Worm (Caenorhabditis elegans): ENCODE measurements around the gene Y46E12A.3.
A peak's percentile ranks its signal among the peaks of the same experiment; 100 is the strongest.

Y46E12A.3 gene

ce11 chrIII:1758151-1758550, 3.4 kb upstream of the Y46E12A.3 start, which contains the start of gene Y46E12A.5:
TSS of gene Y46E12A.5 (minus strand) at chrIII:1758251.
- no peak for TF ChIP-seq nhr-48 (tag; optimal IDR thresholded peaks at IDR 0.05)
- TF ChIP-seq unc-62 (GFP tag; optimal IDR thresholded peaks at IDR 0.05 in 1 of 2): peak in 1 of 2 experiments; percentile 29
- TF ChIP-seq unc-62 (tag; optimal IDR thresholded peaks at IDR 0.05): no peak
- no peak for TF ChIP-seq mdl-1 (tag; optimal IDR thresholded peaks at IDR 0.05)
- TF ChIP-seq nhr-6 (tag; optimal IDR thresholded peaks at IDR 0.05): no peak
- TF ChIP-seq mes-2 (tag; optimal IDR thresholded peaks at IDR 0.05; ENCODE audit: poor library complexity, severe bottlenecking): no peak

ce11 chrIII:1745450-1746127, 9.2 kb downstream of the Y46E12A.3 start:
- TF ChIP-seq D1046.2 (GFP tag; IDR thresholded peaks at IDR 0.05) (no peak), dmd-9 (GFP tag; IDR thresholded peaks at IDR 0.05) (no peak), madf-9 (GFP tag; conservative IDR thresholded peaks at IDR 0.05) (no peak), ces-1 (GFP tag; optimal IDR thresholded peaks at IDR 0.05) (peak; percentile 86), pqm-1 (tag; optimal IDR thresholded peaks at IDR 0.05) (no peak), aha-1 (tag) (peak; percentile 5), fkh-10 (GFP tag; optimal IDR thresholded peaks at IDR 0.05) (peak; percentile 45), rbr-2 (tag; optimal IDR thresholded peaks at IDR 0.05) (no peak), hlh-30 (tag; optimal IDR thresholded peaks at IDR 0.05; ENCODE audit: insufficient read depth) (peak; percentile 34), nhr-77 (tag; optimal IDR thresholded peaks at IDR 0.05) (no peak), ctbp-1 (GFP tag; IDR thresholded peaks at IDR 0.05) (0 out of 2 replicates have a peak, but pooled peaks have one; percentile 24), lsy-2 (tag; optimal IDR thresholded peaks at IDR 0.05) (peak in 1 of 2 experiments; percentile 7), hlh-11 (tag; optimal IDR thresholded peaks at IDR 0.05) (no peak), fos-1 (tag; optimal IDR thresholded peaks at IDR 0.05) (no peak), unc-62 (GFP tag; optimal IDR thresholded peaks at IDR 0.05 in 1 of 2) (peak in 1 of 2 experiments; percentile 64), unc-62 (tag; optimal IDR thresholded peaks at IDR 0.05) (no peak), zag-1 (tag; optimal IDR thresholded peaks at IDR 0.05) (no peak), gei-8 (GFP tag; optimal IDR thresholded peaks at IDR 0.05) (no peak), ceh-28 (tag; optimal IDR thresholded peaks at IDR 0.05) (no peak)

- TF ChIP-seq ceh-44 (GFP tag; IDR thresholded peaks at IDR 0.05) (no peak), lin-15B (tag; optimal IDR thresholded peaks at IDR 0.05) (no peak), snpc-4 (tag; optimal IDR thresholded peaks at IDR 0.05) (no peak), nhr-25 (tag; optimal IDR thresholded peaks at IDR 0.05; ENCODE audit: borderline replicate concordance, insufficient read depth) (no peak), lsy-2 (tag; optimal IDR thresholded peaks at IDR 0.05) (no peak), nhr-48 (tag; optimal IDR thresholded peaks at IDR 0.05) (no peak), dmd-6 (GFP tag; IDR thresholded peaks at IDR 0.05) (0 out of 2 replicates have a peak, but pooled peaks have one; percentile 19), nhr-237 (tag; optimal IDR thresholded peaks at IDR 0.05) (no peak), F49E8.2 (tag; optimal IDR thresholded peaks at IDR 0.05; ENCODE audit: borderline replicate concordance) (no peak), T26A8.4 (GFP tag; IDR thresholded peaks at IDR 0.05) (no peak), snpc-1.2 (GFP tag; IDR thresholded peaks at IDR 0.05) (no peak), set-16 (GFP tag; IDR thresholded peaks at IDR 0.05) (no peak), lin-13 (GFP tag; optimal IDR thresholded peaks at IDR 0.05) (peak; percentile 32), mep-1 (tag; optimal IDR thresholded peaks at IDR 0.05) (no peak), F26F4.8 (GFP tag; conservative IDR thresholded peaks at IDR 0.05) (peak; percentile 67; the same call in 1 of the 2 replicates), lin-38 (GFP tag; IDR thresholded peaks at IDR 0.05) (peak; percentile 61), mxl-3 (GFP tag; optimal IDR thresholded peaks at IDR 0.05) (no peak), hlh-11 (tag; optimal IDR thresholded peaks at IDR 0.05) (no peak), mes-2 (tag; optimal IDR thresholded peaks at IDR 0.05; ENCODE audit: poor library complexity, severe bottlenecking) (no peak), dmd-8 (GFP tag; IDR thresholded peaks at IDR 0.05) (0 out of 2 replicates have a peak, but pooled peaks have one; percentile 43), ces-1 (GFP tag; optimal IDR thresholded peaks at IDR 0.05) (no peak), daf-16 (GFP tag; optimal IDR thresholded peaks at IDR 0.05) (peak in 1 of 2 experiments; percentile 31), daf-16 (tag; optimal IDR thresholded peaks at IDR 0.05) (no peak), pha-4 (GFP tag; IDR thresholded peaks at IDR 0.05) (0 out of 2 replicates have a peak, but pooled peaks have one; percentile 24), pha-4 (tag; optimal IDR thresholded peaks at IDR 0.05) (no peak), gei-8 (GFP tag; optimal IDR thresholded peaks at IDR 0.05) (no peak), tra-1 (GFP tag; IDR thresholded peaks at IDR 0.05) (no peak), ctbp-1 (GFP tag; IDR thresholded peaks at IDR 0.05) (no peak), nhr-11 (tag; optimal IDR thresholded peaks at IDR 0.05) (no peak), Y48G9A.11 (GFP tag; IDR thresholded peaks at IDR 0.05) (0 out of 2 replicates have a peak, but pooled peaks have one; percentile 31)
Measured at ce11 chrIII:1744486-1744885, 10.3 kb downstream of the Y46E12A.3 start.
